Worm (Caenorhabditis elegans) whole organism, L4 larva: Measurements from ENCODE around the gene gly-1.

Experiments
- F49E8.2 ChIP-seq: sonication (generic microtip); optimal IDR thresholded peaks from 2 replicates; lab custom pipeline; 2016; ENCODE audit warnings: missing compliant biosample characterization, mild to moderate bottlenecking, missing genetic modification characterization, borderline replicate concordance
- ama-1 ChIP-seq: fragments of 150-350 bp; optimal IDR thresholded peaks from 2 replicates; lab custom pipeline; 2014; ENCODE audit warnings: inconsistent platforms, mixed read lengths
- daf-12 ChIP-seq: fragments of 150-350 bp; optimal IDR thresholded peaks from 2 replicates; lab custom pipeline; 2014; ENCODE audit warnings: missing biosample characterization, missing genetic modification reagents, missing genetic modification characterization
- hif-1 ChIP-seq, 2 experiments: sonication (generic microtip); optimal IDR thresholded peaks; 2 replicates each; lab custom pipeline; 2016 to 2017; ENCODE audit warnings: missing compliant biosample characterization in 2 of 2, missing genetic modification characterization in 2 of 2, missing genetic modification reagents in 2 of 2, missing genotype in 2 of 2, mild to moderate bottlenecking in 1 of 2
- lim-7 ChIP-seq: fragments of 200-800 bp; sonication (Bioruptor generic); IDR thresholded peaks from 2 replicates; pipeline ENCODE4 v1.3.6; 2022; ENCODE audit warnings: missing genetic modification characterization, missing compliant biosample characterization
- mdl-1 ChIP-seq, 2 experiments: fragments of 150-350 bp in 1 of 2; sonication (generic microtip) in 1 of 2; optimal IDR thresholded peaks; 2 replicates each; lab custom pipeline; 2014 to 2017; ENCODE audit warnings: missing biosample characterization in 2 of 2, missing genetic modification characterization in 2 of 2
- unc-39 ChIP-seq: sonication (generic microtip); optimal IDR thresholded peaks from 2 replicates; lab custom pipeline; 2017; ENCODE audit warnings: missing biosample characterization, missing genetic modification characterization
- unc-62 ChIP-seq, 3 experiments: fragments of 150-350 bp in 1 of 3; sonication (generic microtip); optimal IDR thresholded peaks in 2 of 3; peaks in 1 of 3; 1 replicate in 1 of 3; 2 replicates in 2 of 3; lab custom pipeline; 2014 to 2017; ENCODE audit warnings: missing biosample characterization in 3 of 3, missing genetic modification characterization in 3 of 3, missing genetic modification reagents in 3 of 3, missing genotype in 1 of 3
- vab-7 ChIP-seq: fragments of 200-800 bp; sonication (Bioruptor generic); IDR thresholded peaks from 2 replicates; pipeline ENCODE4 v1.3.6; 2022; ENCODE audit warnings: missing genetic modification reagents, missing genetic modification characterization, missing compliant biosample characterization

ce11 chrII:10868670-10869246, 33.2 kb downstream of the gly-1 start, which contains the start of the genes gmps-1 and cap-2:
- no peak for TF ChIP-seq unc-39 (tag; lab: Kevin White, UChicago)
- peak; percentile 54 for TF ChIP-seq ama-1 (lab: Kevin White, UChicago)
- TF ChIP-seq unc-62 (GFP tag; optimal IDR thresholded peaks at IDR 0.05 in 1 of 2; lab: Kevin White, UChicago): peak in 1 of 2 experiments; percentile 58
- no peak for TF ChIP-seq unc-62 (tag; optimal IDR thresholded peaks at IDR 0.05; lab: Kevin White, UChicago)
- TF ChIP-seq F49E8.2 (tag; lab: Kevin White, UChicago): peak; percentile 75
- TF ChIP-seq daf-12 (tag; lab: Kevin White, UChicago): no peak
- peak; percentile 80 for TF ChIP-seq vab-7 (GFP tag; lab: Robert Waterston, UW)
- no peak for TF ChIP-seq lim-7 (GFP tag; lab: Robert Waterston, UW)
- peak; percentile 68 to 87 for TF ChIP-seq hif-1 (tag; optimal IDR thresholded peaks at IDR 0.05; lab: Kevin White, UChicago)
- TF ChIP-seq mdl-1 (tag; optimal IDR thresholded peaks at IDR 0.05; lab: Kevin White, UChicago): peak; percentile 61 to 78
